Fruit fly (Drosophila melanogaster) whole organism, embryonic: ENCODE results near the gene Sema5c.

Source experiments
- Atf3 ChIP-seq: fragments of 200-800 bp; sonication (Bioruptor generic); optimal IDR thresholded peaks from 3 replicates; lab custom pipeline; 2016; ENCODE audit warnings: missing biosample characterization, missing genetic modification characterization
- C15 ChIP-seq: fragments of 200-800 bp; sonication (Bioruptor generic); IDR thresholded peaks from 3 replicates; pipeline ENCODE4 v1.3.6; 2022; ENCODE audit warnings: missing biosample characterization, missing genetic modification characterization
- CG10366 ChIP-seq: fragments of 200-800 bp; sonication (Bioruptor generic); IDR thresholded peaks from 2 replicates; pipeline ENCODE4 v1.3.6; 2022; ENCODE audit warnings: missing biosample characterization, missing genetic modification characterization
- CG11085 ChIP-seq: fragments of 200-800 bp; sonication (Bioruptor generic); IDR thresholded peaks from 2 replicates; pipeline ENCODE4 v1.3.6; 2022; ENCODE audit warnings: missing biosample characterization, missing genetic modification characterization
- CG13123 ChIP-seq: fragments of 200-800 bp; sonication (Bioruptor generic); optimal IDR thresholded peaks from 2 replicates; lab custom pipeline; 2016; ENCODE audit warnings: missing biosample characterization, missing genetic modification characterization
- CG13624 ChIP-seq: fragments of 200-800 bp; sonication (Bioruptor generic); optimal IDR thresholded peaks from 2 replicates; lab custom pipeline; 2016; ENCODE audit warnings: missing biosample characterization, missing genetic modification characterization
- CG13775 ChIP-seq: fragments of 200-800 bp; sonication (Bioruptor generic); optimal IDR thresholded peaks from 3 replicates; lab custom pipeline; 2017; ENCODE audit warnings: missing biosample characterization, mild to moderate bottlenecking, missing genetic modification characterization
- CG14710 ChIP-seq: fragments of 200-800 bp; sonication (Bioruptor generic); optimal IDR thresholded peaks from 3 replicates; lab custom pipeline; 2019; ENCODE audit warnings: missing biosample characterization, mild to moderate bottlenecking, missing genetic modification characterization, moderate library complexity
- CG1602 ChIP-seq: fragments of 200-800 bp; sonication (Bioruptor generic); optimal IDR thresholded peaks from 3 replicates; lab custom pipeline; 2016; ENCODE audit warnings: missing biosample characterization, missing genetic modification characterization
- CG16779 ChIP-seq: fragments of 200-800 bp; sonication (Bioruptor generic); IDR thresholded peaks from 2 replicates; pipeline ENCODE4 v1.3.6; 2022; ENCODE audit warnings: missing biosample characterization, missing genetic modification characterization
- CG16863 ChIP-seq: fragments of 200-800 bp; sonication (Bioruptor generic); optimal IDR thresholded peaks from 3 replicates; lab custom pipeline; 2016; ENCODE audit warnings: missing biosample characterization, missing genetic modification characterization
- CG2202 ChIP-seq: fragments of 200-800 bp; sonication (Bioruptor generic); optimal IDR thresholded peaks from 2 replicates; lab custom pipeline; 2018; ENCODE audit warnings: missing biosample characterization, mild to moderate bottlenecking, missing genetic modification characterization
- CG2889 ChIP-seq: fragments of 200-800 bp; sonication (Bioruptor generic); IDR thresholded peaks from 3 replicates; pipeline ENCODE4 v1.3.6; 2022; ENCODE audit warnings: missing biosample characterization, missing genetic modification characterization
- CG3847 ChIP-seq: fragments of 200-800 bp; sonication (Bioruptor generic); IDR thresholded peaks from 2 replicates; pipeline ENCODE4 v1.3.6; 2022; ENCODE audit warnings: missing biosample characterization, missing genetic modification characterization
- CG4328 ChIP-seq: fragments of 200-800 bp; sonication (Bioruptor generic); optimal IDR thresholded peaks from 3 replicates; lab custom pipeline; 2017; ENCODE audit warnings: missing biosample characterization, missing genetic modification reagents, missing genetic modification characterization
- CG43689 ChIP-seq: fragments of 200-800 bp; sonication (Bioruptor generic); IDR thresholded peaks from 2 replicates; pipeline ENCODE4 v1.3.6; 2022; ENCODE audit warnings: missing biosample characterization, missing genetic modification characterization
- CG4707 ChIP-seq: fragments of 200-800 bp; sonication (Bioruptor generic); optimal IDR thresholded peaks from 2 replicates; lab custom pipeline; 2018; ENCODE audit warnings: missing biosample characterization, mild to moderate bottlenecking, missing genetic modification characterization, moderate library complexity
- CG4854 ChIP-seq: fragments of 200-800 bp; sonication (Bioruptor generic); optimal IDR thresholded peaks from 2 replicates; lab custom pipeline; 2016; ENCODE audit warnings: missing biosample characterization, missing genetic modification characterization, inconsistent platforms
- CG7556 ChIP-seq: fragments of 200-800 bp; sonication (Bioruptor generic); optimal IDR thresholded peaks from 2 replicates; lab custom pipeline; 2017; ENCODE audit warnings: missing biosample characterization, mild to moderate bottlenecking, missing genetic modification characterization
- CG8944 ChIP-seq: fragments of 200-800 bp; sonication (Bioruptor generic); optimal IDR thresholded peaks from 3 replicates; lab custom pipeline; 2016; ENCODE audit warnings: missing biosample characterization, missing genetic modification characterization
- CG9609 ChIP-seq: fragments of 200-800 bp; sonication (Bioruptor generic); optimal IDR thresholded peaks from 3 replicates; lab custom pipeline; 2016; ENCODE audit warnings: missing biosample characterization, missing genetic modification characterization
- CG9797 ChIP-seq: fragments of 200-800 bp; sonication (Bioruptor generic); optimal IDR thresholded peaks from 3 replicates; lab custom pipeline; 2018; ENCODE audit warnings: missing biosample characterization, mild to moderate bottlenecking, missing genetic modification characterization
- CG9817 ChIP-seq: fragments of 200-800 bp; sonication (Bioruptor generic); optimal IDR thresholded peaks from 2 replicates; lab custom pipeline; 2018; ENCODE audit warnings: missing biosample characterization, mild to moderate bottlenecking, missing genetic modification characterization, moderate library complexity
- D19B ChIP-seq: fragments of 200-800 bp; sonication (Bioruptor generic); optimal IDR thresholded peaks from 2 replicates; lab custom pipeline; 2017; ENCODE audit warnings: missing biosample characterization, mild to moderate bottlenecking, missing genetic modification characterization
- Fer3 ChIP-seq: fragments of 200-800 bp; sonication (Bioruptor generic); optimal IDR thresholded peaks from 2 replicates; lab custom pipeline; 2018; ENCODE audit warnings: missing biosample characterization, mild to moderate bottlenecking, missing genetic modification characterization, moderate library complexity
- H15 ChIP-seq: fragments of 200-800 bp; sonication (Bioruptor generic); IDR thresholded peaks from 3 replicates; pipeline ENCODE4 v1.3.6; 2022; ENCODE audit warnings: missing biosample characterization, missing genetic modification characterization
- HLH54F ChIP-seq: fragments of 200-800 bp; sonication (Bioruptor generic); optimal IDR thresholded peaks from 3 replicates; lab custom pipeline; 2016; ENCODE audit warnings: missing biosample characterization, missing genetic modification characterization
- Hand ChIP-seq: fragments of 200-800 bp; sonication (Bioruptor generic); optimal IDR thresholded peaks from 2 replicates; lab custom pipeline; 2017; ENCODE audit warnings: mild to moderate bottlenecking, missing biosample characterization, missing genetic modification reagents, missing genetic modification characterization
- Mes4 ChIP-seq: fragments of 200-800 bp; sonication (Bioruptor generic); optimal IDR thresholded peaks from 2 replicates; lab custom pipeline; 2016; ENCODE audit warnings: missing biosample characterization, missing genetic modification characterization
- Nf-YC ChIP-seq: fragments of 200-800 bp; optimal IDR thresholded peaks from 3 replicates; lab custom pipeline; 2019; ENCODE audit warnings: missing biosample characterization, mild to moderate bottlenecking, missing genetic modification characterization, moderate library complexity
- Pdp1 ChIP-seq, 2 experiments: fragments of 200-800 bp; sonication (Bioruptor generic); optimal IDR thresholded peaks; 3 replicates each; lab custom pipeline; 2016; ENCODE audit warnings: missing biosample characterization in 2 of 2, missing genetic modification characterization in 2 of 2, mild to moderate bottlenecking in 1 of 2, moderate library complexity in 1 of 2
- Sox100B ChIP-seq: fragments of 200-800 bp; sonication (Bioruptor generic); optimal IDR thresholded peaks from 3 replicates; lab custom pipeline; 2018; ENCODE audit warnings: missing biosample characterization, mild to moderate bottlenecking, missing genetic modification characterization
- ato ChIP-seq: fragments of 200-800 bp; sonication (Bioruptor generic); IDR thresholded peaks from 2 replicates; pipeline ENCODE4 v1.3.6; 2022; ENCODE audit warnings: missing biosample characterization, missing genetic modification characterization; ENCODE audit not compliant: partially characterized antibody
- bigmax ChIP-seq: fragments of 200-800 bp; sonication (Bioruptor generic); optimal IDR thresholded peaks from 2 replicates; lab custom pipeline; 2018; ENCODE audit warnings: missing biosample characterization, mild to moderate bottlenecking, missing genetic modification characterization
- emc ChIP-seq: fragments of 200-800 bp; sonication (Bioruptor generic); optimal IDR thresholded peaks from 2 replicates; lab custom pipeline; 2016; ENCODE audit warnings: missing biosample characterization, missing genetic modification characterization
- ems ChIP-seq: fragments of 200-800 bp; sonication (Bioruptor generic); optimal IDR thresholded peaks from 3 replicates; lab custom pipeline; 2016; ENCODE audit warnings: missing biosample characterization, missing genetic modification characterization
- fu2 ChIP-seq: fragments of 200-800 bp; sonication (Bioruptor generic); optimal IDR thresholded peaks from 2 replicates; lab custom pipeline; 2016; ENCODE audit warnings: missing biosample characterization, missing genetic modification characterization
- gsb ChIP-seq: fragments of 200-800 bp; sonication (Bioruptor generic); IDR thresholded peaks from 2 replicates; pipeline ENCODE4 v1.3.6; 2022; ENCODE audit warnings: missing biosample characterization, missing genetic modification characterization
- jing ChIP-seq: fragments of 200-800 bp; sonication (Bioruptor generic); optimal IDR thresholded peaks from 2 replicates; lab custom pipeline; 2018; ENCODE audit warnings: missing biosample characterization, mild to moderate bottlenecking, missing genetic modification characterization
- lilli ChIP-seq: fragments of 200-800 bp; sonication (Bioruptor generic); optimal IDR thresholded peaks from 3 replicates; lab custom pipeline; 2016; ENCODE audit warnings: missing biosample characterization, missing genetic modification characterization
- lola ChIP-seq, 3 experiments: fragments of >200 bp in 2 of 3; fragments of 200-800 bp in 1 of 3; sonication (Bioruptor generic) in 1 of 3; optimal IDR thresholded peaks; 2 replicates each; lab custom pipeline; 2017 to 2019; ENCODE audit warnings: missing biosample characterization in 3 of 3, missing genetic modification characterization in 3 of 3, mild to moderate bottlenecking in 1 of 3, moderate library complexity in 1 of 3
- pfk ChIP-seq: fragments of 200-800 bp; sonication (Bioruptor generic); optimal IDR thresholded peaks from 2 replicates; lab custom pipeline; 2018; ENCODE audit warnings: missing biosample characterization, mild to moderate bottlenecking, missing genetic modification characterization, moderate library complexity
- pho ChIP-seq: fragments of 200-800 bp; sonication (Bioruptor generic); optimal IDR thresholded peaks from 2 replicates; lab custom pipeline; 2016; ENCODE audit warnings: missing biosample characterization, missing genetic modification characterization
- pros ChIP-seq: fragments of 200-800 bp; sonication (Bioruptor generic); optimal IDR thresholded peaks from 3 replicates; lab custom pipeline; 2019; ENCODE audit warnings: missing biosample characterization, mild to moderate bottlenecking, missing genetic modification characterization, moderate library complexity
- salm ChIP-seq: fragments of 200-800 bp; sonication (Bioruptor generic); optimal IDR thresholded peaks from 2 replicates; lab custom pipeline; 2018; ENCODE audit warnings: missing biosample characterization, mild to moderate bottlenecking, missing genetic modification characterization
- schlank ChIP-seq: fragments of 200-800 bp; sonication (Bioruptor generic); optimal IDR thresholded peaks from 2 replicates; lab custom pipeline; 2018; ENCODE audit warnings: missing biosample characterization, mild to moderate bottlenecking, missing genetic modification characterization
- shn ChIP-seq: fragments of 200-800 bp; sonication (Bioruptor generic); optimal IDR thresholded peaks from 3 replicates; lab custom pipeline; 2016; ENCODE audit warnings: missing biosample characterization, missing genetic modification characterization
- slp2 ChIP-seq: fragments of 200-800 bp; sonication (Bioruptor generic); optimal IDR thresholded peaks from 2 replicates; lab custom pipeline; 2016; ENCODE audit warnings: missing biosample characterization, missing genetic modification characterization
- tup ChIP-seq: fragments of 200-800 bp; sonication (Bioruptor generic); optimal IDR thresholded peaks from 2 replicates; lab custom pipeline; 2016; ENCODE audit warnings: missing biosample characterization, mild to moderate bottlenecking, missing genetic modification characterization, moderate library complexity

Sema5c gene

DNA sequence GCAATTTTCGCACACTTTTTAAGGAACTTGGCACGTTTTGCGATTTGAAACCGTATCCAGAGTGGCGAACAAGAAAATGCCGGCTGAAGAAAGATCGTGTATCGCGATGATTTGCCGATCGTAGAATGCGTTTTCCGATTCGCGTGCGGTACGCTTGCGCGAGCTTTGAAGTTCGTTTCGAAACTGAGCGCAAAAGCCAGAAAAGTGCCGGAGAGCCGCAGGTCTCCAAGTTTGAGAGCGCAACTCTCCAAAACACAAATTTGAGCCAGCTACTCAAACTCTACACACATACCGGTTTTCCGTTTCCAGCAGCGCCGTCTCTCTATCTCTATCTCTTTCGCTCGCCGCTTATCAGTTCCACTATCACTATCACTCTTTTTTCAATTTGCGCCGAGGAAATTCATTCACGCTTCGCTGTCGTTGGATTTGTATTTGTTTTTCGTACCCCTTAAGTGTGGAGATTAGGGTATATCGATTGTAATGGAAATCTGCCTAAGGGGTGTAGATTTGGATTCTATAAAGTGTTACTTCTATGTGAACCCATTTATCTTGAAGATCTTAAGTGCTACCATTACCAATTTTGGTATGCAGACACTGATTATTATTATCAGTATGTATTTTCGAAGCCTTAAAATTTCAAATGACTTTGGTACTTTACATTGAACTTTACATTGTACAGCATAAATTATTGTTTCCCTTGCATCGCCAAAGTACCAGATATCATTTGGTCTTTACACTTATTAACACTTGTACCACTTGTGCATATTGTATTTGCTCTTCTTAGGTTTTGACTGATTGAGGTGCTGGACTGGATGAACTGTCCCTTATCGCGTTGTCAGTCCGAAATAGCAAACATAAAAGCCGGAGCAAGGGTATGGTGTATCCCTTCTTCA, 25.1 kb downstream of the Sema5c start (continued):
- TF ChIP-seq lola (GFP tag; optimal IDR thresholded peaks at IDR 0.05; lab: Kevin White, UChicago), result peak in 1 of 3 experiments; percentile 75
- peak; percentile 49 for TF ChIP-seq CG13624 (GFP tag; lab: Kevin White, UChicago)
- TF ChIP-seq CG4854, result peak; percentile 56
- TF ChIP-seq bigmax (GFP tag; lab: Kevin White, UChicago), result no peak
- peak; percentile 52 for TF ChIP-seq CG10366 (GFP tag; lab: Robert Waterston, UW)
- TF ChIP-seq CG16863 (GFP tag; lab: Kevin White, UChicago), result peak; percentile 74
- TF ChIP-seq CG13123 (GFP tag; lab: Kevin White, UChicago), result peak; percentile 37
- no peak for TF ChIP-seq Nf-YC (tag; lab: Kevin White, UChicago)
- peak; percentile 83 for TF ChIP-seq CG14710 (tag; lab: Kevin White, UChicago)
- TF ChIP-seq schlank (tag; lab: Kevin White, UChicago), result peak; percentile 18
- peak; percentile 65 for TF ChIP-seq lilli (GFP tag; lab: Kevin White, UChicago)
- TF ChIP-seq jing, result peak; percentile 26
- peak; percentile 33 for TF ChIP-seq CG2202 (tag; lab: Kevin White, UChicago)
- TF ChIP-seq slp2 (GFP tag; lab: Kevin White, UChicago), result peak; percentile 70
- TF ChIP-seq fu2 (GFP tag; lab: Kevin White, UChicago), result peak; percentile 33
- TF ChIP-seq CG9609 (GFP tag; lab: Kevin White, UChicago), result peak; percentile 63
- no peak for TF ChIP-seq C15
- TF ChIP-seq CG11085 (GFP tag; lab: Robert Waterston, UW), result no peak
- peak; percentile 73 for TF ChIP-seq CG13775 (GFP tag; lab: Kevin White, UChicago)
- no peak for TF ChIP-seq ato
- peak; percentile 45 for TF ChIP-seq HLH54F (GFP tag; lab: Kevin White, UChicago)
- no peak for TF ChIP-seq tup
- TF ChIP-seq CG16779, result no peak
- TF ChIP-seq CG4328 (GFP tag; lab: Kevin White, UChicago), result no peak
- peak; percentile 44 for TF ChIP-seq CG9817
- peak; percentile 30 for TF ChIP-seq pros
- TF ChIP-seq pfk (GFP tag; lab: Kevin White, UChicago), result no peak
- TF ChIP-seq salm, result no peak
- TF ChIP-seq CG4707 (GFP tag; lab: Kevin White, UChicago), result no peak
- TF ChIP-seq CG8944 (GFP tag; lab: Kevin White, UChicago), result peak; percentile 45
- TF ChIP-seq gsb (GFP tag; lab: Robert Waterston, UW), result no peak
- TF ChIP-seq pho (GFP tag; lab: Kevin White, UChicago), result peak; percentile 62
- TF ChIP-seq Atf3 (GFP tag; lab: Kevin White, UChicago), result peak; percentile 47
- TF ChIP-seq CG43689 (GFP tag; lab: Robert Waterston, UW), result no peak
- TF ChIP-seq CG7556, result peak; percentile 85
- TF ChIP-seq Fer3, result peak; percentile 30
- peak; percentile 83 for TF ChIP-seq Sox100B (GFP tag; lab: Kevin White, UChicago)
- peak; percentile 30 for TF ChIP-seq CG3847
- TF ChIP-seq shn, result peak; percentile 79
- peak; percentile 98 for TF ChIP-seq D19B
- peak; percentile 69 for TF ChIP-seq CG1602 (GFP tag; lab: Kevin White, UChicago)
- TF ChIP-seq CG9797 (GFP tag; lab: Kevin White, UChicago), result no peak
- TF ChIP-seq CG2889, result no peak
- peak; percentile 66 for TF ChIP-seq Mes4 (GFP tag; lab: Kevin White, UChicago)
- peak; percentile 50 to 70 for TF ChIP-seq Pdp1 (GFP tag; optimal IDR thresholded peaks at IDR 0.05; lab: Kevin White, UChicago)
- peak; percentile 27 for TF ChIP-seq Hand (GFP tag; lab: Kevin White, UChicago)
- TF ChIP-seq emc (GFP tag; lab: Kevin White, UChicago), result peak; percentile 42
- peak; percentile 47; the same call in 2 of the 3 replicates for TF ChIP-seq H15
- peak; percentile 72 for TF ChIP-seq ems (GFP tag; lab: Kevin White, UChicago)
